Worm (Caenorhabditis elegans): ENCODE measurements around the gene ZK616.65.

Gene ZK616.65

ce11 chrIV:5391507-5392057, 19.4 kb downstream of the ZK616.65 start, which contains the start of the genes htp-1 and ZK616.5:
TSS of gene htp-1 (minus strand) at chrIV:5391557.
TSS of gene ZK616.5 (plus strand) at chrIV:5391929.
- TF ChIP-seq pag-3 (tag; optimal IDR thresholded peaks at IDR 0.05; ENCODE audit: borderline replicate concordance) (no peak), pros-1 (tag; optimal IDR thresholded peaks at IDR 0.05) (no peak), ttx-3 (tag; optimal IDR thresholded peaks at IDR 0.05) (no peak), ceh-48 (tag; optimal IDR thresholded peaks at IDR 0.05) (no peak), pha-2 (tag; optimal IDR thresholded peaks at IDR 0.05) (no peak), ceh-14 (tag; optimal IDR thresholded peaks at IDR 0.05) (no peak), odd-2 (tag; optimal IDR thresholded peaks at IDR 0.05) (no peak), tbx-7 (tag; optimal IDR thresholded peaks at IDR 0.05) (no peak), elt-4 (tag; optimal IDR thresholded peaks at IDR 0.05) (no peak), syd-9 (tag; optimal IDR thresholded peaks at IDR 0.05) (no peak), fax-1 (tag; optimal IDR thresholded peaks at IDR 0.05) (no peak), npax-4 (tag; optimal IDR thresholded peaks at IDR 0.05) (no peak), tbx-2 (tag; optimal IDR thresholded peaks at IDR 0.05) (no peak), ceh-34 (tag; optimal IDR thresholded peaks at IDR 0.05) (no peak), ceh-9 (tag; optimal IDR thresholded peaks at IDR 0.05) (no peak), hlh-8 (tag; optimal IDR thresholded peaks at IDR 0.05) (no peak), pqm-1 (tag; optimal IDR thresholded peaks at IDR 0.05) (no peak)

DNA sequence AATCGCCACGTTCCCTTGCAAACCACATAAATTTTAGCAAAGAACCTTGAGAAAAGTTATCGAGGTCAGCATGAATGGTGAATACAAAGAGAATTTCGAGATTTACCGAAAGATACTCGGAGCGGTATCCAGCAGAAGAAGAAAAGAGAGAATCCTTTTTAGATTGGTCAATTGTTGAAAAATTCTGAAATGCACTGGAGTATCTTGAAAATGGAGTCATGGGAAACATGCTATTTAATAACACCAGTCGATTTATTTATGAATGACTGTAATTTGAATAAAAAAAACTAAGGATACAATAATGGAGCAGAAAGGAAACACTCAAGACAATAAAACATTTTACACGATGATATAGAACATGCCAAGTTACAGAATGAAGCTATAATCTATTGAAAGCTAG, 21.1 kb downstream of the ZK616.65 start:
- no peak for TF ChIP-seq rnt-1 (tag; optimal IDR thresholded peaks at IDR 0.05)
- TF ChIP-seq ceh-14 (tag; optimal IDR thresholded peaks at IDR 0.05), result no peak
- no peak for TF ChIP-seq syd-9 (tag; optimal IDR thresholded peaks at IDR 0.05)
- no peak for TF ChIP-seq ztf-16 (tag; optimal IDR thresholded peaks at IDR 0.05)
- no peak for TF ChIP-seq ceh-19 (GFP tag; optimal IDR thresholded peaks at IDR 0.05)
- TF ChIP-seq unc-42 (tag; optimal IDR thresholded peaks at IDR 0.05), result no peak
- TF ChIP-seq C38D4.7 (GFP tag; optimal IDR thresholded peaks at IDR 0.05), result no peak
- no peak for TF ChIP-seq C08G9.2 (tag; optimal IDR thresholded peaks at IDR 0.05)
- TF ChIP-seq ceh-22 (tag; optimal IDR thresholded peaks at IDR 0.05), result no peak
- no peak for TF ChIP-seq nfya-1 (tag; optimal IDR thresholded peaks at IDR 0.05)
- no peak for TF ChIP-seq pha-4 (tag; optimal IDR thresholded peaks at IDR 0.05)
- TF ChIP-seq hlh-15 (tag; optimal IDR thresholded peaks at IDR 0.05), result no peak
- TF ChIP-seq unc-55 (GFP tag; optimal IDR thresholded peaks at IDR 0.05), result no peak

DNA sequence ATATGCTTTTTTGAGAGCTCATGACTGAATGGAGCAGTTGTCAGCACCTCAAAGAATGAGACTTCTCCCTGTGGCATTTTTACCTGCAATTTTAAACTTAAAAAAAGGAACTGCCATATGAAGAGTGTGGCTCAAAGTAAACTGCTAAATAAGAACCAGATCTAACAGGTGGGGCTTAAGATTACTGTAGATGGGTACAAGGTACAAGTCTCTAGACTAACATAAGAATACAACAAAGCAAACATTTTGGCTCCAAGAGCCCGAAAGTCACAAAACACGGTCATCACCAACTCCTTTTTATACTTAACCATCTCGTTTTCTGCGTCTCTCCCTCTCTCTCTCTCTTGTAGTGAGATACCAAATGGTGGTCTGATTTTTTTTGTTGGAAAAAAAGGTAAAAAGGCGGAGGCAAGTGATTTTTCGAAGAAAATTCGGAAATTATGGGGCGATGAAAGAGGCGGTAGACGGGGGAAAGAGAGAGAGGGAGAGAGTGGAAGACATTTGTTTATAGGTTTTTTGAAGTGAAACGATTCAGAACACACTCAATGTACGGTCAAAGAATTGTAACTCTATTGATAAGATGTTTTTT, 22.4 kb downstream of the ZK616.65 start, which contains the start of gene elo-6:
Gene elo-6, minus strand, starts transcription at position 83 of the 589 bp plus-strand sequence.
- TF ChIP-seq pax-1 (tag; optimal IDR thresholded peaks at IDR 0.05) (peak; percentile 7), pat-9 (tag; optimal IDR thresholded peaks at IDR 0.05) (no peak)

- TF ChIP-seq lim-6 (tag; optimal IDR thresholded peaks at IDR 0.05) (no peak), C38D4.7 (GFP tag; optimal IDR thresholded peaks at IDR 0.05) (no peak), K09A11.1 (tag; optimal IDR thresholded peaks at IDR 0.05; ENCODE audit: insufficient read depth) (no peak), odd-2 (tag; optimal IDR thresholded peaks at IDR 0.05) (no peak), tbx-7 (tag; optimal IDR thresholded peaks at IDR 0.05) (no peak), ceh-34 (tag; optimal IDR thresholded peaks at IDR 0.05) (no peak), ceh-31 (tag; optimal IDR thresholded peaks at IDR 0.05) (no peak), pax-1 (tag; optimal IDR thresholded peaks at IDR 0.05) (no peak), rnt-1 (tag; optimal IDR thresholded peaks at IDR 0.05) (no peak), hlh-30 (tag; optimal IDR thresholded peaks at IDR 0.05; ENCODE audit: insufficient read depth) (no peak), ceh-6 (GFP tag; optimal IDR thresholded peaks at IDR 0.05) (no peak), fkh-6 (tag; optimal IDR thresholded peaks at IDR 0.05) (no peak), ceh-18 (tag; optimal IDR thresholded peaks at IDR 0.05) (no peak), hlh-6 (tag; optimal IDR thresholded peaks at IDR 0.05) (no peak)
Measured at ce11 chrIV:5385020-5385419, 26.0 kb downstream of the ZK616.65 start, which contains the start of gene F41H10.12. TSS of gene F41H10.12 (plus strand) at chrIV:5385320.
